Fruit fly (Drosophila melanogaster) whole organism, prepupa: Measurements from ENCODE around the gene Mur18B.
A peak's percentile ranks its signal among the peaks of the same experiment; 100 is the strongest.

Experiments used
- Blimp-1 ChIP-seq: fragments of 200-800 bp; sonication (Bioruptor generic); optimal IDR thresholded peaks from 3 replicates; lab custom pipeline; 2017; ENCODE audit warnings: missing biosample characterization, missing genetic modification characterization, mild to moderate bottlenecking, moderate library complexity, missing genetic modification reagents
- CG10631 ChIP-seq: fragments of 200-800 bp; sonication (Bioruptor generic); optimal IDR thresholded peaks from 2 replicates; lab custom pipeline; 2016; ENCODE audit warnings: missing biosample characterization, missing genetic modification characterization
- CG10669 ChIP-seq: fragments of 200-800 bp; sonication (Bioruptor generic); optimal IDR thresholded peaks from 3 replicates; lab custom pipeline; 2018; ENCODE audit warnings: missing biosample characterization, mild to moderate bottlenecking, missing genetic modification characterization, moderate library complexity
- CG11902 ChIP-seq: fragments of 200-800 bp; sonication (Bioruptor generic); optimal IDR thresholded peaks from 3 replicates; lab custom pipeline; 2016; ENCODE audit warnings: missing biosample characterization, missing genetic modification characterization
- CG15336 ChIP-seq: fragments of 200-800 bp; sonication (Bioruptor generic); IDR thresholded peaks from 2 replicates; pipeline ENCODE4 v1.3.6; 2022; ENCODE audit warnings: missing biosample characterization, missing genetic modification characterization
- CG1621 ChIP-seq: fragments of 200-800 bp; sonication (Bioruptor generic); optimal IDR thresholded peaks from 3 replicates; lab custom pipeline; 2018; ENCODE audit warnings: missing biosample characterization, mild to moderate bottlenecking, missing genetic modification characterization
- CG16779 ChIP-seq: fragments of 200-800 bp; sonication (Bioruptor generic); optimal IDR thresholded peaks from 3 replicates; lab custom pipeline; 2017; ENCODE audit warnings: missing biosample characterization, mild to moderate bottlenecking, missing genetic modification characterization
- CG3032 ChIP-seq: fragments of 200-800 bp; optimal IDR thresholded peaks from 2 replicates; lab custom pipeline; 2019; ENCODE audit warnings: missing biosample characterization, mild to moderate bottlenecking, missing genetic modification characterization, moderate library complexity
- CG31627 ChIP-seq: fragments of 200-800 bp; sonication (Bioruptor generic); optimal IDR thresholded peaks from 3 replicates; lab custom pipeline; 2016; ENCODE audit warnings: missing biosample characterization, missing genetic modification characterization
- CG3919 ChIP-seq: fragments of 200-800 bp; sonication (Bioruptor generic); optimal IDR thresholded peaks from 3 replicates; lab custom pipeline; 2016; ENCODE audit warnings: missing biosample characterization, missing genetic modification characterization
- CG6163 ChIP-seq: fragments of 200-800 bp; sonication (Bioruptor generic); IDR thresholded peaks from 3 replicates; pipeline ENCODE4 v1.3.6; 2022; ENCODE audit warnings: missing biosample characterization, missing genetic modification characterization
- CG6792 ChIP-seq: fragments of 200-800 bp; sonication (Bioruptor generic); optimal IDR thresholded peaks from 3 replicates; lab custom pipeline; 2016; ENCODE audit warnings: missing biosample characterization, missing genetic modification characterization
- CG6854 ChIP-seq: fragments of 200-800 bp; sonication (Bioruptor generic); optimal IDR thresholded peaks from 2 replicates; lab custom pipeline; 2017; ENCODE audit warnings: missing biosample characterization, mild to moderate bottlenecking, missing genetic modification characterization
- CG7368 ChIP-seq: fragments of 200-800 bp; sonication (Bioruptor generic); optimal IDR thresholded peaks from 3 replicates; lab custom pipeline; 2016; ENCODE audit warnings: missing biosample characterization, missing genetic modification characterization
- CG8119 ChIP-seq: fragments of 200-800 bp; sonication (Bioruptor generic); IDR thresholded peaks from 3 replicates; pipeline ENCODE4 v1.3.6; 2022; ENCODE audit warnings: missing biosample characterization, missing genetic modification characterization
- CG8319 ChIP-seq: fragments of 200-800 bp; sonication (Bioruptor generic); optimal IDR thresholded peaks from 3 replicates; lab custom pipeline; 2016; ENCODE audit warnings: missing biosample characterization, missing genetic modification characterization
- CG8632 ChIP-seq: fragments of 200-800 bp; sonication (Bioruptor generic); optimal IDR thresholded peaks from 3 replicates; lab custom pipeline; 2016; ENCODE audit warnings: missing biosample characterization, missing genetic modification characterization
- CG9139 ChIP-seq: fragments of 200-800 bp; sonication (Bioruptor generic); optimal IDR thresholded peaks from 3 replicates; lab custom pipeline; 2017; ENCODE audit warnings: missing biosample characterization, mild to moderate bottlenecking, missing genetic modification characterization
- Eip75B ChIP-seq: fragments of 200-800 bp; sonication (Bioruptor generic); optimal IDR thresholded peaks from 3 replicates; lab custom pipeline; 2016; ENCODE audit warnings: missing biosample characterization, missing genetic modification characterization
- Eip78C ChIP-seq: fragments of 200-800 bp; sonication (Bioruptor generic); peaks from one replicate; lab custom pipeline; 2016; ENCODE audit warnings: missing biosample characterization, missing genetic modification characterization
- Eip93F ChIP-seq: fragments of 200-800 bp; sonication (Bioruptor generic); optimal IDR thresholded peaks from 2 replicates; lab custom pipeline; 2016; ENCODE audit warnings: missing biosample characterization, mild to moderate bottlenecking, missing genetic modification characterization
- Ets21C ChIP-seq: fragments of 200-800 bp; sonication (Bioruptor generic); optimal IDR thresholded peaks from 3 replicates; lab custom pipeline; 2016; ENCODE audit warnings: missing biosample characterization, missing genetic modification characterization
- Gug ChIP-seq: fragments of 200-800 bp; sonication (Bioruptor generic); IDR thresholded peaks from 2 replicates; pipeline ENCODE4 v1.3.6; 2022; ENCODE audit warnings: missing biosample characterization, missing genetic modification characterization
- Hr38 ChIP-seq: sonication (Bioruptor generic); optimal IDR thresholded peaks from 2 replicates; lab custom pipeline; 2016; ENCODE audit warnings: missing biosample characterization, missing genetic modification characterization
- Hr39 ChIP-seq: fragments of 200-800 bp; sonication (Bioruptor generic); optimal IDR thresholded peaks from 2 replicates; lab custom pipeline; 2016; ENCODE audit warnings: missing biosample characterization, missing genetic modification characterization
- Met ChIP-seq: fragments of 200-800 bp; sonication (Bioruptor generic); optimal IDR thresholded peaks from 3 replicates; lab custom pipeline; 2016; ENCODE audit warnings: missing biosample characterization, missing genetic modification characterization
- OdsH ChIP-seq: fragments of 200-800 bp; sonication (Bioruptor generic); optimal IDR thresholded peaks from 3 replicates; lab custom pipeline; 2016; ENCODE audit warnings: missing biosample characterization, missing genetic modification characterization
- Sox102F ChIP-seq: fragments of 200-800 bp; sonication (Bioruptor generic); optimal IDR thresholded peaks from 2 replicates; lab custom pipeline; 2016; ENCODE audit warnings: missing biosample characterization, mild to moderate bottlenecking, missing genetic modification characterization
- Sox14 ChIP-seq: fragments of 200-800 bp; sonication (Bioruptor generic); optimal IDR thresholded peaks from 3 replicates; lab custom pipeline; 2016; ENCODE audit warnings: missing biosample characterization, missing genetic modification characterization
- dac ChIP-seq: fragments of 200-800 bp; sonication (Bioruptor generic); optimal IDR thresholded peaks from 2 replicates; lab custom pipeline; 2017; ENCODE audit warnings: missing biosample characterization, mild to moderate bottlenecking, missing genetic modification characterization
- fd59A ChIP-seq: fragments of 200-800 bp; sonication (Bioruptor generic); optimal IDR thresholded peaks from 2 replicates; lab custom pipeline; 2017; ENCODE audit warnings: missing biosample characterization, mild to moderate bottlenecking, missing genetic modification characterization, missing genetic modification reagents
- fd85E ChIP-seq: fragments of 200-800 bp; sonication (Bioruptor generic); optimal IDR thresholded peaks from 3 replicates; lab custom pipeline; 2016; ENCODE audit warnings: missing biosample characterization, missing genetic modification characterization
- fkh ChIP-seq: fragments of 200-800 bp; sonication (Bioruptor generic); optimal IDR thresholded peaks from 3 replicates; lab custom pipeline; 2017; ENCODE audit warnings: missing biosample characterization, mild to moderate bottlenecking, missing genetic modification characterization, moderate library complexity
- lz ChIP-seq: fragments of 200-800 bp; sonication (Bioruptor generic); optimal IDR thresholded peaks from 3 replicates; lab custom pipeline; 2016; ENCODE audit warnings: missing biosample characterization, missing genetic modification characterization
- net ChIP-seq: fragments of 200-800 bp; sonication (Bioruptor generic); optimal IDR thresholded peaks from 3 replicates; lab custom pipeline; 2016; ENCODE audit warnings: missing biosample characterization, missing genetic modification characterization
- salr ChIP-seq, 2 experiments: fragments of 200-800 bp; sonication (Bioruptor generic); optimal IDR thresholded peaks; 3 replicates each; lab custom pipeline; 2016 to 2018; ENCODE audit warnings: missing biosample characterization in 2 of 2, missing genetic modification characterization in 2 of 2, mild to moderate bottlenecking in 1 of 2
- ss ChIP-seq, 2 experiments: fragments of 200-800 bp; sonication (Bioruptor generic); optimal IDR thresholded peaks; 2 replicates in 1 of 2; 3 replicates in 1 of 2; lab custom pipeline; 2017 to 2018; ENCODE audit warnings: mild to moderate bottlenecking in 2 of 2, missing biosample characterization in 2 of 2, missing genetic modification characterization in 2 of 2, moderate library complexity in 1 of 2
- topi ChIP-seq: fragments of 200-800 bp; sonication (Bioruptor generic); optimal IDR thresholded peaks from 3 replicates; lab custom pipeline; 2016; ENCODE audit warnings: missing biosample characterization, missing genetic modification characterization

The Mur18B gene

DNA sequence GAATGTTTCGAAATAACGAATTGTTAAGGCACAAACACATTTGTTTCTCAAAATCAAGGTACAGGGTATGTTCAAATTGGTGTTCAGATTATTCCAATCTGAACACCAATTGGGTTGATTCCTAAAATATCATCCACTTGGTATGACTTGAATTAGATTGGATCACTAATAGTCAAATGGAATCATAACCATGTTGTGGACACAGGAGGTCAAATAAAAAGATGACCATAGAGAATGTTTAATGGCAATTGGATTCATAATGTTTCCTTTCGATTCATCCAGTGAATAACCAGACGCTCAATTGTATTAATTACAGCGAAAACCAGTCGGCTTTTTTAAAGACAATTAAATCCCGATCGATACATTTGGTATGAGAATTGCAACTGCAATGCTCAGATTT lies 22.0 kb upstream of the Mur18B start:
- no peak for TF ChIP-seq net (GFP tag; lab: Kevin White, UChicago)
- no peak for TF ChIP-seq Ets21C (GFP tag; lab: Kevin White, UChicago)
- no peak for TF ChIP-seq CG9139
- no peak for TF ChIP-seq Eip78C (GFP tag; lab: Kevin White, UChicago)
- no peak for TF ChIP-seq CG10631 (GFP tag; lab: Kevin White, UChicago)
- no peak for TF ChIP-seq topi (GFP tag; lab: Kevin White, UChicago)
- no peak for TF ChIP-seq CG8119
- no peak for TF ChIP-seq dac
- no peak for TF ChIP-seq CG8319
- no peak for TF ChIP-seq Blimp-1
- no peak for TF ChIP-seq Gug
- no peak for TF ChIP-seq fd59A

DNA sequence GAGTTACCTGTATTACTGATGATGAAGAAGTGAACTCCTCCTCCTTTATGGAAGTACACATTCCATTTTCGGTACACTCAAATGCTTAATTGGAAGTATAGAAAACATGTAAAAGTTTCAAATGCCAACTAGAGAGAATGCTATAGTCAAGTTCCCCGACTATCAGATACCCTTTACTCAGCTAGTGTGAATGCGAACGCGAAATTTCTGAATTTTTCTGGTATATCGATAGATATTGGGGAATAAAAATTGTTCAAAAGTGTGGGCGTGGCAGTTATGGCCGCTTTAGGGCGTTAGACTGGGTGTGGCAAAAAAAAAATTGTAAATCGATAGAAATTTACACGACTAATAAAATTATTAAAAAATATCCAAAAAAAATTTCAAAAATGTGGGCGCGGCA lies 21.5 kb upstream of the Mur18B start:
- no peak for TF ChIP-seq net (GFP tag; lab: Kevin White, UChicago)
- TF ChIP-seq CG6163 (GFP tag; lab: Robert Waterston, UW), result no peak
- TF ChIP-seq OdsH (GFP tag; lab: Kevin White, UChicago), result no peak
- TF ChIP-seq CG15336, result no peak
- TF ChIP-seq CG10669 (GFP tag; lab: Kevin White, UChicago), result no peak
- no peak for TF ChIP-seq CG8632
- no peak for TF ChIP-seq CG6792
- TF ChIP-seq CG11902 (GFP tag; lab: Kevin White, UChicago), result no peak
- no peak for TF ChIP-seq Hr38 (GFP tag; lab: Kevin White, UChicago)
- no peak for TF ChIP-seq CG3919
- TF ChIP-seq CG3032 (tag; lab: Kevin White, UChicago), result no peak
- TF ChIP-seq Eip75B (GFP tag; lab: Kevin White, UChicago), result no peak
- no peak for TF ChIP-seq fd85E
- TF ChIP-seq lz (GFP tag; lab: Kevin White, UChicago), result no peak
- TF ChIP-seq Eip93F (GFP tag; lab: Kevin White, UChicago), result no peak
- no peak for TF ChIP-seq Met (GFP tag; lab: Kevin White, UChicago)

dm6 chrX:19193336-19193735 lies 19.7 kb upstream of the Mur18B start, which contains the start of the genes CG7914 and CG14194:
Gene CG7914, minus strand, starts transcription at chrX:19193448.
Gene CG14194, plus strand, starts transcription at chrX:19193555.
- TF ChIP-seq CG6792 (no peak), fkh (GFP tag; lab: Kevin White, UChicago) (peak; percentile 68), CG1621 (tag; lab: Kevin White, UChicago) (peak; percentile 53), CG8319 (no peak), CG15336 (no peak), CG3032 (tag; lab: Kevin White, UChicago) (no peak), Eip75B (GFP tag; lab: Kevin White, UChicago) (no peak), Met (GFP tag; lab: Kevin White, UChicago) (no peak), CG8119 (no peak), CG8632 (no peak), CG6163 (GFP tag; lab: Robert Waterston, UW) (peak; percentile 39; the same call in 2 of the 3 replicates), ss (GFP tag; optimal IDR thresholded peaks at IDR 0.05; lab: Kevin White, UChicago) (peak in 1 of 2 experiments; percentile 9), CG7368 (GFP tag; lab: Kevin White, UChicago) (no peak), Sox14 (GFP tag; lab: Kevin White, UChicago) (peak; percentile 75)

DNA sequence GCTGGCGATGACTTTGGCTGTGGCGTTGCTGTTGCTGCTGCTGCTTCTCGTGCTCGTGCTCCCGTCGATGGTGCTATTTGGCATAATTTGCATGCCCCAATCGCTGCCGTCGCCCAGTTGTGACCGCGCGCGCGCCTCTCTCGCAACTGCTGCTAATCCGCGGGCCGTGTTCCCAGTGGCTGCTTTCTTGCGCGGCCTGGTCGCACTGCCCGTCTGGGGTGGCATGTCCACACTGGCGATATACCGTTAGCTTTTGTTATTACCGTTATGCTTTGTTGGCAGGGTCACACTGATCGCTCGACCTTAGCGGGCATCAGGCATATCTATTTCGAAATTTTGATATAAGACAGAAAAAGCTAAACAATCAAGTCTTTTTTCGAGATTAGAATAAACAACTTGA lies 11.4 kb upstream of the Mur18B start, which contains the start of gene CG7990:
Gene CG7990 (minus strand): TSS at position 350 of the 400 bp plus-strand sequence.
- TF ChIP-seq lz (GFP tag; lab: Kevin White, UChicago), result no peak
- no peak for TF ChIP-seq CG16779 (tag; lab: Kevin White, UChicago)
- no peak for TF ChIP-seq fd59A
- TF ChIP-seq Eip78C (GFP tag; lab: Kevin White, UChicago), result no peak

DNA sequence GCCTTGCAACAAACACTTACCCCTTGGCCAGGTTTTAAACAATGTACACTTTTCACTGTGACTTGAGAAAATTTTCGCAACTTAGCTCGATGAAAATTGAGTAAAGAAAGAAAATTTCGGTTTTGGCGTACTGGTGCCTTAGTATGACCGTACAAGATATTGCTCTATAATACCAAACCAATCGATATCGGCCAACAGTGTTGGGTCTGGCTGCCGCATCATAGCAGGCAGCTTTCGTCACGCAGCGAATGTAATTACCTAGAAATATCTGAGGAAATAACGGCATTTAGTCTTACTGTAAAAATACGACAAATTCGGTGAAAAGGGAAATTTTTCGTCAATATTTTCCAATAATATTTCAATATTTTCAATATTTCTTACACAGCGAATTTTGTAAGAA lies 5.0 kb upstream of the Mur18B start, which contains the start of gene Ulp1:
Gene Ulp1 (minus strand): TSS at position 174 of the 400 bp plus-strand sequence.
- TF ChIP-seq salr (GFP tag; optimal IDR thresholded peaks at IDR 0.05; lab: Kevin White, UChicago) (no peak), Hr39 (GFP tag; lab: Kevin White, UChicago) (no peak), CG6854 (GFP tag; lab: Kevin White, UChicago) (peak; percentile 17), CG6792 (no peak), CG31627 (GFP tag; lab: Kevin White, UChicago) (peak; percentile 2), CG15336 (0 out of 2 replicates have a peak, but pooled peaks have one; percentile 15), Sox14 (GFP tag; lab: Kevin White, UChicago) (peak; percentile 51), Sox102F (GFP tag; lab: Kevin White, UChicago) (no peak), CG6163 (GFP tag; lab: Robert Waterston, UW) (no peak)
